Worm (Caenorhabditis elegans): Measurements from ENCODE around the gene Y61A9LA.3.

The Y61A9LA.3 gene

ce11 chrV:4569999-4570627, 820 bp upstream of the Y61A9LA.3 start, which contains the start of gene sut-2:
Gene sut-2, minus strand, starts transcription at chrV:4570049.
- TF ChIP-seq xbp-1 (tag; optimal IDR thresholded peaks at IDR 0.05) (no peak), ets-5 (GFP tag; IDR thresholded peaks at IDR 0.05) (no peak), pag-3 (tag; optimal IDR thresholded peaks at IDR 0.05; ENCODE audit: borderline replicate concordance, insufficient read depth) (no peak), lsy-2 (tag; optimal IDR thresholded peaks at IDR 0.05) (peak; percentile 58 to 63), nhr-71 (tag; optimal IDR thresholded peaks at IDR 0.05) (peak; percentile 56), hlh-4 (tag; optimal IDR thresholded peaks at IDR 0.05) (no peak), alr-1 (tag; optimal IDR thresholded peaks at IDR 0.05; ENCODE audit: borderline replicate concordance) (no peak), fkh-10 (GFP tag; optimal IDR thresholded peaks at IDR 0.05) (no peak), egl-13 (tag; optimal IDR thresholded peaks at IDR 0.05) (peak; percentile 22), C16A3.4 (tag; optimal IDR thresholded peaks at IDR 0.05) (peak; percentile 33), efl-1 (optimal IDR thresholded peaks at IDR 0.05) (peak; percentile 27 to 54), efl-1 (GFP tag; optimal IDR thresholded peaks at IDR 0.05 in 1 of 2) (peak; percentile 55 to 87), ceh-82 (tag; optimal IDR thresholded peaks at IDR 0.05) (peak in 1 of 3 experiments; percentile 8), dpl-1 (GFP tag; optimal IDR thresholded peaks at IDR 0.05) (peak; percentile 42 to 57 (median 54)), nhr-84 (tag; optimal IDR thresholded peaks at IDR 0.05) (no peak), lir-3 (tag; optimal IDR thresholded peaks at IDR 0.05; ENCODE audit: poor library complexity) (no peak), zag-1 (tag; optimal IDR thresholded peaks at IDR 0.05) (no peak), sox-4 (tag; optimal IDR thresholded peaks at IDR 0.05) (no peak), fkh-8 (tag; optimal IDR thresholded peaks at IDR 0.05) (no peak), unc-86 (tag; optimal IDR thresholded peaks at IDR 0.05) (no peak), egl-27 (tag; optimal IDR thresholded peaks at IDR 0.05) (no peak), ceh-63 (GFP tag; optimal IDR thresholded peaks at IDR 0.05) (no peak), nhr-77 (tag; optimal IDR thresholded peaks at IDR 0.05) (no peak), mdl-1 (tag; optimal IDR thresholded peaks at IDR 0.05) (peak in 1 of 2 experiments; percentile 55), elt-2 (tag; optimal IDR thresholded peaks at IDR 0.05) (no peak), nhr-12 (tag; optimal IDR thresholded peaks at IDR 0.05) (no peak), snu-23 (GFP tag; optimal IDR thresholded peaks at IDR 0.05) (peak; percentile 67), ztf-4 (tag; optimal IDR thresholded peaks at IDR 0.05) (no peak), C04F5.9 (tag; optimal IDR thresholded peaks at IDR 0.05) (no peak), irx-1 (tag; optimal IDR thresholded peaks at IDR 0.05) (no peak), snpc-4 (tag; optimal IDR thresholded peaks at IDR 0.05) (no peak), nhr-20 (tag; optimal IDR thresholded peaks at IDR 0.05) (peak; percentile 20), Y116A8C.19 (tag; optimal IDR thresholded peaks at IDR 0.05; ENCODE audit: borderline replicate concordance) (no peak), C34B4.2 (tag; optimal IDR thresholded peaks at IDR 0.05) (no peak), ceh-90 (tag; optimal IDR thresholded peaks at IDR 0.05) (no peak), lin-39 (tag; optimal IDR thresholded peaks at IDR 0.05) (no peak), lin-13 (GFP tag; optimal IDR thresholded peaks at IDR 0.05) (no peak), ces-1 (GFP tag; optimal IDR thresholded peaks at IDR 0.05) (no peak), dsc-1 (tag; optimal IDR thresholded peaks at IDR 0.05) (peak; percentile 22), ceh-8 (GFP tag; optimal IDR thresholded peaks at IDR 0.05) (no peak), blmp-1 (tag; optimal IDR thresholded peaks at IDR 0.05) (peak; percentile 83), mab-9 (GFP tag; IDR thresholded peaks at IDR 0.05) (no peak), nhr-76 (tag; optimal IDR thresholded peaks at IDR 0.05) (no peak), nhr-90 (tag; optimal IDR thresholded peaks at IDR 0.05; ENCODE audit: poor library complexity) (no peak), aly-2 (tag; optimal IDR thresholded peaks at IDR 0.05) (peak; percentile 18), pax-3 (tag; optimal IDR thresholded peaks at IDR 0.05) (no peak), tlp-1 (tag; optimal IDR thresholded peaks at IDR 0.05) (no peak), grh-1 (GFP tag; IDR thresholded peaks at IDR 0.05) (no peak), vab-15 (tag; optimal IDR thresholded peaks at IDR 0.05) (no peak), aha-1 (tag; optimal IDR thresholded peaks at IDR 0.05) (no peak), unc-62 (GFP tag; optimal IDR thresholded peaks at IDR 0.05) (no peak), nhr-28 (tag; optimal IDR thresholded peaks at IDR 0.05) (no peak)
